Fruit fly (Drosophila melanogaster) whole organism, embryonic: Measurements from ENCODE around the gene CG10508.

ENCODE experiments used
- CG10654 ChIP-seq: fragments of 200-800 bp; sonication (Bioruptor generic); optimal IDR thresholded peaks from 2 replicates; lab custom pipeline; 2016; ENCODE audit warnings: missing biosample characterization, missing genetic modification characterization
- CG14667 ChIP-seq: fragments of 200-800 bp; sonication (Bioruptor generic); IDR thresholded peaks from 2 replicates; pipeline ENCODE4 v1.3.6; 2022; ENCODE audit warnings: missing biosample characterization, missing genetic modification characterization
- CG14860 ChIP-seq: fragments of 200-800 bp; sonication (Bioruptor generic); IDR thresholded peaks from 3 replicates; pipeline ENCODE4 v1.3.6; 2022; ENCODE audit warnings: missing biosample characterization, missing genetic modification characterization; ENCODE audit not compliant: partially characterized antibody
- CG1647 ChIP-seq: fragments of 200-800 bp; sonication (Bioruptor generic); optimal IDR thresholded peaks from 3 replicates; lab custom pipeline; 2016; ENCODE audit warnings: missing biosample characterization, missing genetic modification characterization
- CG18011 ChIP-seq: fragments of 200-800 bp; sonication (Bioruptor generic); optimal IDR thresholded peaks from 2 replicates; lab custom pipeline; 2017; ENCODE audit warnings: missing biosample characterization, missing genetic modification characterization, mild to moderate bottlenecking, moderate library complexity, missing genotype
- CG1832 ChIP-seq: fragments of 200-800 bp; sonication (Bioruptor generic); optimal IDR thresholded peaks from 2 replicates; lab custom pipeline; 2017; ENCODE audit warnings: missing biosample characterization, mild to moderate bottlenecking, missing genetic modification characterization, inconsistent platforms
- CG30020 ChIP-seq: fragments of 200-800 bp; optimal IDR thresholded peaks from 2 replicates; lab custom pipeline; 2019; ENCODE audit warnings: missing biosample characterization, mild to moderate bottlenecking, missing genetic modification characterization, moderate library complexity
- CG3847 ChIP-seq: fragments of 200-800 bp; sonication (Bioruptor generic); IDR thresholded peaks from 2 replicates; pipeline ENCODE4 v1.3.6; 2022; ENCODE audit warnings: missing biosample characterization, missing genetic modification characterization
- Dfd ChIP-seq, 2 experiments: fragments of >200 bp; optimal IDR thresholded peaks; 2 replicates each; lab custom pipeline; 2017; ENCODE audit warnings: missing biosample characterization in 2 of 2, missing genetic modification characterization in 2 of 2
- Usf ChIP-seq: fragments of 200-800 bp; sonication (Bioruptor generic); optimal IDR thresholded peaks from 2 replicates; lab custom pipeline; 2017; ENCODE audit warnings: missing genotype, missing biosample characterization, missing genetic modification characterization
- dm ChIP-seq: fragments of 200-800 bp; sonication (Bioruptor generic); optimal IDR thresholded peaks from 3 replicates; lab custom pipeline; 2016; ENCODE audit warnings: missing biosample characterization, missing genetic modification characterization
- ttk ChIP-seq: fragments of 200-800 bp; sonication (Bioruptor generic); IDR thresholded peaks from 2 replicates; pipeline ENCODE4 v2.1.2; 2022; ENCODE audit warnings: missing biosample characterization, missing genetic modification characterization

DNA sequence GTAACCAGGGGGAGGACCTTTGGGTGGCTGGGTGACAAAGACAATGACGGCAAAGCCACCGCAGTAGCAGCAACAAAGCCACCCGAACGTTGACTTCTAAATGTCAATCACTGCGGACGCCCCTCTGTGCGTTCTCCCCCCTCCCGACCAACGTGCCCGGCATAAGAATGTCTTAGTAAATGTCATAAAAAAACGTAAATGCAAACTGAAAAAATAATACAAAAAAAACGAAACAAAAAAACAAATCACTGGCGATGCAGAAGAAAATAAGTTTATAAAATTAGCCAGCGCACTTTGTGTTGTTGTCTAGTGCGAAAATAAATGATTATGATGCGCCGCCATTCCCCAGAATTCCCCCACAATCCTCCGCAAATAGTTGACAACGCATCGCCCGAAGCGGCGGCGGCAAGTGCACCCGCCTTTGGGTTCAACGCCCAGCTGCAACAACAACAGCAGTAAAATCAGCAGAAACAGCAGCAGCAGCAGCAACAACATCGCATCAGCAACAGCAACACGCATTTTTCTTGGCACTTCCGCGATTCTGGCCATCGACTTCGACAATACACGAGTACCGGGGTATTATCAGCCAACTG is 27.0 kb downstream of the CG10508 start:
- TF ChIP-seq CG3847 (GFP tag; lab: Robert Waterston, UW), result no peak
- no peak for TF ChIP-seq CG30020 (tag; lab: Kevin White, UChicago)
- TF ChIP-seq Dfd (GFP tag; optimal IDR thresholded peaks at IDR 0.05; lab: Kevin White, UChicago), result no peak
- TF ChIP-seq CG10654, result no peak
- no peak for TF ChIP-seq CG18011 (GFP tag; lab: Kevin White, UChicago)
- no peak for TF ChIP-seq CG1832 (GFP tag; lab: Kevin White, UChicago)
- TF ChIP-seq CG14860 (GFP tag; lab: Robert Waterston, UW), result no peak
- TF ChIP-seq Usf (GFP tag; lab: Kevin White, UChicago), result no peak
- TF ChIP-seq dm (GFP tag; lab: Kevin White, UChicago), result no peak
- no peak for TF ChIP-seq CG14667
- TF ChIP-seq ttk (GFP tag; lab: Robert Waterston, UW), result no peak
- no peak for TF ChIP-seq CG1647 (GFP tag; lab: Kevin White, UChicago)
